Worm (Caenorhabditis elegans) whole organism, L2 larva: ENCODE results near the gene agr-1.
A peak's percentile ranks its signal among the peaks of the same experiment; 100 is the strongest.

Experiments
- C34F6.9 ChIP-seq: fragments of 150-350 bp; optimal IDR thresholded peaks from 2 replicates; lab custom pipeline; 2014; ENCODE audit warnings: missing biosample characterization, missing genetic modification characterization
- F13H6.1 ChIP-seq: sonication (generic microtip); optimal IDR thresholded peaks from 2 replicates; lab custom pipeline; 2016; ENCODE audit warnings: missing genetic modification characterization, missing compliant biosample characterization
- R02D3.7 ChIP-seq: fragments of 150-350 bp; optimal IDR thresholded peaks from 2 replicates; lab custom pipeline; 2014; ENCODE audit warnings: missing biosample characterization, missing genetic modification characterization
- Y55F3AM.14 ChIP-seq: fragments of 200-800 bp; sonication (Bioruptor generic); optimal IDR thresholded peaks from 2 replicates; lab custom pipeline; 2018; ENCODE audit warnings: mild to moderate bottlenecking, missing genetic modification characterization, missing compliant biosample characterization
- ZK546.5 ChIP-seq: sonication (generic microtip); optimal IDR thresholded peaks from 2 replicates; lab custom pipeline; 2017; ENCODE audit warnings: missing biosample characterization, missing genetic modification characterization
- aly-2 ChIP-seq: fragments of 150-350 bp; optimal IDR thresholded peaks from 2 replicates; lab custom pipeline; 2014; ENCODE audit warnings: missing biosample characterization, missing genetic modification characterization
- blmp-1 ChIP-seq: sonication (generic microtip); optimal IDR thresholded peaks from 2 replicates; lab custom pipeline; 2017; ENCODE audit warnings: missing genetic modification characterization, mild to moderate bottlenecking, missing compliant biosample characterization, antibody characterized with exemption, moderate library complexity; ENCODE audit not compliant: insufficient read depth
- ceh-16 ChIP-seq: fragments of 150-350 bp; optimal IDR thresholded peaks from 2 replicates; lab custom pipeline; 2014; ENCODE audit warnings: missing biosample characterization, missing genetic modification characterization
- ceh-82 ChIP-seq: fragments of 150-350 bp; optimal IDR thresholded peaks from 2 replicates; lab custom pipeline; 2014; ENCODE audit warnings: missing biosample characterization, missing genetic modification characterization
- crh-2 ChIP-seq: sonication (generic microtip); optimal IDR thresholded peaks from 2 replicates; lab custom pipeline; 2017; ENCODE audit warnings: missing biosample characterization, missing genetic modification characterization
- egl-27 ChIP-seq: sonication (generic microtip); optimal IDR thresholded peaks from 3 replicates; lab custom pipeline; 2017; ENCODE audit warnings: missing biosample characterization, missing genetic modification reagents, missing genetic modification characterization
- elt-1 ChIP-seq: fragments of 150-350 bp; optimal IDR thresholded peaks from 2 replicates; lab custom pipeline; 2014; ENCODE audit warnings: missing biosample characterization, missing genetic modification characterization
- elt-3 ChIP-seq: sonication (generic microtip); optimal IDR thresholded peaks from 2 replicates; lab custom pipeline; 2017; ENCODE audit warnings: missing biosample characterization, missing genetic modification characterization
- fos-1 ChIP-seq: fragments of 150-350 bp; optimal IDR thresholded peaks from 2 replicates; lab custom pipeline; 2014; ENCODE audit warnings: missing biosample characterization, missing genetic modification characterization
- gmeb-1 ChIP-seq: fragments of 150-350 bp; optimal IDR thresholded peaks from 2 replicates; lab custom pipeline; 2014; ENCODE audit warnings: missing biosample characterization, missing genetic modification characterization
- lin-11 ChIP-seq: fragments of 150-350 bp; sonication (generic microtip); optimal IDR thresholded peaks from 2 replicates; lab custom pipeline; 2014; ENCODE audit warnings: missing biosample characterization, missing genetic modification characterization, inconsistent platforms, mixed read lengths
- lin-13 ChIP-seq: fragments of 150-350 bp; optimal IDR thresholded peaks from 2 replicates; lab custom pipeline; 2014; ENCODE audit warnings: missing biosample characterization, missing genetic modification reagents, missing genetic modification characterization
- lin-39 ChIP-seq: fragments of 150-350 bp; optimal IDR thresholded peaks from 2 replicates; lab custom pipeline; 2014; ENCODE audit warnings: missing biosample characterization, missing genetic modification reagents, missing genetic modification characterization
- lsy-2 ChIP-seq, 2 experiments: fragments of 150-350 bp in 1 of 2; sonication (generic microtip) in 1 of 2; optimal IDR thresholded peaks; 2 replicates each; lab custom pipeline; 2014 to 2017; ENCODE audit warnings: missing biosample characterization in 2 of 2, missing genetic modification characterization in 2 of 2
- mab-5 ChIP-seq: fragments of 150-350 bp; optimal IDR thresholded peaks from 2 replicates; lab custom pipeline; 2014; ENCODE audit warnings: missing biosample characterization, missing genetic modification characterization
- mdl-1 ChIP-seq, 2 experiments: fragments of 150-350 bp in 1 of 2; sonication (generic microtip) in 1 of 2; optimal IDR thresholded peaks; 2 replicates each; lab custom pipeline; 2017; ENCODE audit warnings: missing biosample characterization in 2 of 2, missing genetic modification characterization in 2 of 2
- nhr-10 ChIP-seq: sonication (generic microtip); optimal IDR thresholded peaks from 2 replicates; lab custom pipeline; 2017; ENCODE audit warnings: missing biosample characterization, missing genetic modification characterization
- nhr-11 ChIP-seq: fragments of 150-350 bp; optimal IDR thresholded peaks from 2 replicates; lab custom pipeline; 2014; ENCODE audit warnings: missing biosample characterization, missing genetic modification characterization
- nhr-12 ChIP-seq: fragments of 150-350 bp; optimal IDR thresholded peaks from 2 replicates; lab custom pipeline; 2014; ENCODE audit warnings: missing biosample characterization, missing genetic modification characterization
- nhr-129 ChIP-seq: fragments of 150-350 bp; optimal IDR thresholded peaks from 2 replicates; lab custom pipeline; 2014; ENCODE audit warnings: missing biosample characterization, missing genetic modification characterization
- nhr-21 ChIP-seq: fragments of 150-350 bp; optimal IDR thresholded peaks from 2 replicates; lab custom pipeline; 2014; ENCODE audit warnings: missing biosample characterization, missing genetic modification characterization
- nhr-23 ChIP-seq: fragments of 150-350 bp; optimal IDR thresholded peaks from 2 replicates; lab custom pipeline; 2014; ENCODE audit warnings: missing biosample characterization, missing genetic modification reagents, missing genetic modification characterization
- nhr-237 ChIP-seq: fragments of 150-350 bp; optimal IDR thresholded peaks from 2 replicates; lab custom pipeline; 2014; ENCODE audit warnings: missing biosample characterization, missing genetic modification characterization
- nhr-6 ChIP-seq: fragments of 150-350 bp; optimal IDR thresholded peaks from 2 replicates; lab custom pipeline; 2014; ENCODE audit warnings: missing biosample characterization, missing genetic modification characterization
- peb-1 ChIP-seq: fragments of 150-350 bp; optimal IDR thresholded peaks from 2 replicates; lab custom pipeline; 2014; ENCODE audit warnings: missing biosample characterization, missing genetic modification characterization
- sem-4 ChIP-seq: fragments of 150-350 bp; optimal IDR thresholded peaks from 2 replicates; lab custom pipeline; 2014; ENCODE audit warnings: missing biosample characterization, missing genetic modification reagents, missing genetic modification characterization
- skn-1 ChIP-seq: sonication (generic microtip); optimal IDR thresholded peaks from 2 replicates; lab custom pipeline; 2017; ENCODE audit warnings: missing biosample characterization, missing genetic modification characterization
- sma-3 ChIP-seq: sonication (generic microtip); optimal IDR thresholded peaks from 2 replicates; lab custom pipeline; 2016; ENCODE audit warnings: missing genetic modification reagents, missing genetic modification characterization, missing compliant biosample characterization
- sma-9 ChIP-seq, 2 experiments: fragments of 150-350 bp in 1 of 2; sonication (generic microtip) in 1 of 2; optimal IDR thresholded peaks; 2 replicates each; lab custom pipeline; 2014 to 2016; ENCODE audit warnings: missing genetic modification characterization in 2 of 2, mild to moderate bottlenecking in 1 of 2, missing biosample characterization in 1 of 2, missing compliant biosample characterization in 1 of 2, missing genetic modification reagents in 1 of 2, moderate library complexity in 1 of 2
- snpc-4 ChIP-seq: fragments of 150-350 bp; optimal IDR thresholded peaks from 2 replicates; lab custom pipeline; 2014; ENCODE audit warnings: missing biosample characterization, missing genetic modification characterization
- unc-39 ChIP-seq: fragments of 150-350 bp; optimal IDR thresholded peaks from 2 replicates; lab custom pipeline; 2014; ENCODE audit warnings: missing biosample characterization, missing genetic modification characterization
- unc-55 ChIP-seq: fragments of 150-350 bp; sonication (generic microtip); optimal IDR thresholded peaks from 3 replicates; lab custom pipeline; 2014; ENCODE audit warnings: missing biosample characterization, missing genetic modification reagents, missing genetic modification characterization
- unc-62 ChIP-seq: fragments of 150-350 bp; optimal IDR thresholded peaks from 2 replicates; lab custom pipeline; 2014; ENCODE audit warnings: missing biosample characterization, missing genetic modification reagents, missing genetic modification characterization
- zag-1 ChIP-seq: fragments of 150-350 bp; optimal IDR thresholded peaks from 2 replicates; lab custom pipeline; 2014; ENCODE audit warnings: missing biosample characterization, missing genetic modification characterization
- ztf-11 ChIP-seq: sonication (generic microtip); optimal IDR thresholded peaks from 2 replicates; lab custom pipeline; 2017; ENCODE audit warnings: missing biosample characterization, missing genetic modification characterization
- ztf-4 ChIP-seq: fragments of 150-350 bp; optimal IDR thresholded peaks from 2 replicates; lab custom pipeline; 2014; ENCODE audit warnings: missing biosample characterization, missing genetic modification characterization

The agr-1 gene

ce11 chrII:6745783-6746182 is 29.2 kb downstream of the agr-1 start, which contains the start of gene ins-14:
ins-14 (minus strand) TSS chrII:6745814.
- TF ChIP-seq sma-9 (GFP tag; optimal IDR thresholded peaks at IDR 0.05; lab: Kevin White, UChicago): peak; percentile 33
- TF ChIP-seq sma-9 (tag; optimal IDR thresholded peaks at IDR 0.05; lab: Kevin White, UChicago): no peak
- TF ChIP-seq elt-3 (tag; lab: Kevin White, UChicago): no peak
- TF ChIP-seq ztf-11 (tag; lab: Kevin White, UChicago): no peak
- TF ChIP-seq gmeb-1 (tag; lab: Kevin White, UChicago): no peak
- TF ChIP-seq snpc-4 (tag; lab: Kevin White, UChicago): no peak
- TF ChIP-seq fos-1: no peak
- no peak for TF ChIP-seq aly-2 (tag; lab: Kevin White, UChicago)
- no peak for TF ChIP-seq unc-55 (GFP tag; lab: Kevin White, UChicago)
- TF ChIP-seq skn-1 (tag; lab: Kevin White, UChicago): no peak
- TF ChIP-seq, all 48 proteins: peak for 1

ce11 chrII:6744648-6745047 is 30.3 kb downstream of the agr-1 start, which contains the start of gene ins-15:
ins-15 (minus strand) TSS chrII:6744748.
- TF ChIP-seq ceh-82 (tag; lab: Kevin White, UChicago) (no peak), mdl-1 (tag; optimal IDR thresholded peaks at IDR 0.05; lab: Kevin White, UChicago) (no peak), lsy-2 (tag; optimal IDR thresholded peaks at IDR 0.05; lab: Kevin White, UChicago) (no peak), F13H6.1 (no peak), Y55F3AM.14 (GFP tag; lab: Kevin White, UChicago) (no peak), unc-39 (tag; lab: Kevin White, UChicago) (no peak), gmeb-1 (tag; lab: Kevin White, UChicago) (no peak), blmp-1 (no peak), lin-11 (tag; lab: Kevin White, UChicago) (no peak), unc-55 (GFP tag; lab: Kevin White, UChicago) (no peak), egl-27 (tag; lab: Kevin White, UChicago) (no peak), nhr-11 (no peak), unc-62 (no peak), sem-4 (no peak), ZK546.5 (tag; lab: Kevin White, UChicago) (no peak), nhr-12 (tag; lab: Kevin White, UChicago) (no peak), mab-5 (tag; lab: Kevin White, UChicago) (no peak)

- TF ChIP-seq elt-3 (tag; lab: Kevin White, UChicago) (no peak), skn-1 (tag; lab: Kevin White, UChicago) (no peak), nhr-11 (no peak), egl-27 (tag; lab: Kevin White, UChicago) (no peak), sma-3 (GFP tag; lab: Kevin White, UChicago) (no peak), ztf-4 (tag; lab: Kevin White, UChicago) (no peak), nhr-12 (tag; lab: Kevin White, UChicago) (no peak), lin-13 (GFP tag; lab: Kevin White, UChicago) (no peak), crh-2 (tag; lab: Kevin White, UChicago) (no peak), peb-1 (tag; lab: Kevin White, UChicago) (no peak), nhr-129 (tag; lab: Kevin White, UChicago) (no peak), ceh-82 (tag; lab: Kevin White, UChicago) (no peak)
Measured at ce11 chrII:6742614-6743013, 32.4 kb downstream of the agr-1 start, which contains the start of gene F41G3.6. F41G3.6 (plus strand) TSS chrII:6742914.

ce11 chrII:6741428-6741827 is 33.5 kb downstream of the agr-1 start, which contains the start of gene exos-8:
exos-8 (plus strand) TSS chrII:6741691.
- TF ChIP-seq peb-1 (tag; lab: Kevin White, UChicago) (no peak), blmp-1 (no peak), sma-3 (GFP tag; lab: Kevin White, UChicago) (peak; percentile 57), nhr-6 (no peak), mdl-1 (tag; optimal IDR thresholded peaks at IDR 0.05; lab: Kevin White, UChicago) (no peak), F13H6.1 (peak; percentile 20), sem-4 (no peak), nhr-23 (tag; lab: Kevin White, UChicago) (no peak), ztf-4 (tag; lab: Kevin White, UChicago) (no peak), unc-62 (no peak), crh-2 (tag; lab: Kevin White, UChicago) (peak; percentile 48), sma-9 (GFP tag; optimal IDR thresholded peaks at IDR 0.05; lab: Kevin White, UChicago) (peak; percentile 33), sma-9 (tag; optimal IDR thresholded peaks at IDR 0.05; lab: Kevin White, UChicago) (no peak), ceh-82 (tag; lab: Kevin White, UChicago) (no peak), egl-27 (tag; lab: Kevin White, UChicago) (no peak), lin-39 (tag; lab: Kevin White, UChicago) (no peak), nhr-11 (no peak), elt-1 (tag; lab: Kevin White, UChicago) (no peak), ceh-16 (tag; lab: Kevin White, UChicago) (no peak), lin-11 (tag; lab: Kevin White, UChicago) (no peak), lsy-2 (tag; optimal IDR thresholded peaks at IDR 0.05; lab: Kevin White, UChicago) (peak in 1 of 2 experiments; percentile 71), snpc-4 (tag; lab: Kevin White, UChicago) (no peak), gmeb-1 (tag; lab: Kevin White, UChicago) (no peak), aly-2 (tag; lab: Kevin White, UChicago) (no peak), fos-1 (peak; percentile 32), nhr-237 (tag; lab: Kevin White, UChicago) (no peak), C34F6.9 (tag; lab: Kevin White, UChicago) (peak; percentile 68), Y55F3AM.14 (GFP tag; lab: Kevin White, UChicago) (no peak), R02D3.7 (tag; lab: Kevin White, UChicago) (no peak), elt-3 (tag; lab: Kevin White, UChicago) (no peak), nhr-21 (tag; lab: Kevin White, UChicago) (peak; percentile 13), ztf-11 (tag; lab: Kevin White, UChicago) (no peak), nhr-129 (tag; lab: Kevin White, UChicago) (peak; percentile 65), zag-1 (tag; lab: Kevin White, UChicago) (peak; percentile 7), lin-13 (GFP tag; lab: Kevin White, UChicago) (peak; percentile 54), nhr-10 (no peak)
- TF ChIP-seq, all 48 proteins: peak for 11
